Worm (Caenorhabditis elegans) whole organism, late embryonic: ENCODE measurements around the gene K01G12.22.
A peak's percentile ranks its signal among the peaks of the same experiment; 100 is the strongest.

Experiments
- elt-2 ChIP-seq: sonication (generic microtip); optimal IDR thresholded peaks from 2 replicates; lab custom pipeline; 2016; ENCODE audit warnings: missing genetic modification reagents, missing genetic modification characterization, missing compliant biosample characterization
- nhr-11 ChIP-seq: fragments of 150-350 bp; optimal IDR thresholded peaks from 2 replicates; lab custom pipeline; 2014; ENCODE audit warnings: missing biosample characterization, missing genetic modification characterization
- npax-4 ChIP-seq: sonication (generic microtip); optimal IDR thresholded peaks from 2 replicates; lab custom pipeline; 2016; ENCODE audit warnings: missing genetic modification characterization, missing compliant biosample characterization

DNA sequence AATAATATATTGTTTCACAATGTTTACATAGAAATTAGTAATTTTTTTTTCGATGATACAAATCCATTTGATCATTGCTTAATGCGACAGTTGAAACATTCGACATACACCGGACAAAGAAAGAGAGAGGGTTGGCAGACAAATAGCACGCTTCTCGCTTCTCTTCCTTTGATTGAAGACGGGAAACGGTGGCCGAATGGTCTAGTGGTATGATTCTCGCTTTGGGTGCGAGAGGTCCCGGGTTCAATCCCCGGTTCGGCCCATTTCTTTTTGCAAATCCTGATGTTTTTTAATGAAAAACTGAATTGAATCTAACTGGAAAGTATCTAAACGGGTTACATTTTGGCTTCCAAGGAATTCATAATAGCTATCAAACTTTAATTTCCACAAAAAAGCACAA is 32.9 kb downstream of the K01G12.22 start:
- TF ChIP-seq npax-4 (tag; lab: Kevin White, UChicago) (no peak), nhr-11 (tag; lab: Kevin White, UChicago) (no peak), elt-2 (tag; lab: Kevin White, UChicago) (peak; percentile 0)
